Fruit fly (Drosophila melanogaster) whole organism, prepupa: ENCODE results near the gene Sema5c.

Experiments
- CG11902 ChIP-seq: fragments of 200-800 bp; sonication (Bioruptor generic); optimal IDR thresholded peaks from 3 replicates; lab custom pipeline; 2016; ENCODE audit warnings: missing biosample characterization, missing genetic modification characterization
- Hr39 ChIP-seq: fragments of 200-800 bp; sonication (Bioruptor generic); optimal IDR thresholded peaks from 2 replicates; lab custom pipeline; 2016; ENCODE audit warnings: missing biosample characterization, missing genetic modification characterization
- Lpt ChIP-seq: fragments of 200-800 bp; sonication (Bioruptor generic); optimal IDR thresholded peaks from 3 replicates; lab custom pipeline; 2016; ENCODE audit warnings: missing biosample characterization, missing genetic modification characterization
- OdsH ChIP-seq: fragments of 200-800 bp; sonication (Bioruptor generic); optimal IDR thresholded peaks from 3 replicates; lab custom pipeline; 2016; ENCODE audit warnings: missing biosample characterization, missing genetic modification characterization
- fkh ChIP-seq: fragments of 200-800 bp; sonication (Bioruptor generic); optimal IDR thresholded peaks from 3 replicates; lab custom pipeline; 2017; ENCODE audit warnings: missing biosample characterization, mild to moderate bottlenecking, missing genetic modification characterization, moderate library complexity
- vri ChIP-seq: fragments of 200-800 bp; sonication (Bioruptor generic); optimal IDR thresholded peaks from 3 replicates; lab custom pipeline; 2016; ENCODE audit warnings: missing biosample characterization, mild to moderate bottlenecking, missing genetic modification characterization

DNA sequence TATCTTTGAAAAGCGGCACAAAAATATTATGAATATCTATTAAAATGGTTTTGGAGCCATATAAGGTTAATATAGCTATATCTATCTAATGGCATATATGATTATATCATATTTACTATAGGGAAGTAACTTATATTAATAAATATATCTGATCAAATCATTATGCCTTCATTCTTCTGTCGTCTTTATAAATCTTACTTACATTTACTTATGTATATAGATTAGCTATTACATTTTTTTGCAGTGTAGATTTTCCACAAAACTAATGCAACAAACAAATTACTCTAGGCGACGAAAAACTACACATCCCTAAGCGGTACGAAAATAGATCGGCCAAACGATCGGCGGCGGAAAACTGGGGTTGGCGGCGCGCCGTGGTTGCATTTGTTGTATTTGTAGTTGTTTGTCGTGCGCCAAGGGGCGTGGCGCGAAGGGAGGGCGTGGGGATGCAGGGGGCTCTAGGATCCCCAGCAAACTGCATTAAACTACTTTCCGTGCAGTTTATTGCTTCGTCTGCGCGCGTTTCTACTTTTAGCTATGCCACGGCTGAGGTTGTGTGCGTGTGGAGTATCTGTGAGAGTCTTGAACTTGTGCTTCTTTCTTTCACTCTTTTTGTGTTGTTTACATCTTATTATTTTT lies 18.1 kb downstream of the Sema5c start:
- no peak for TF ChIP-seq fkh (GFP tag; lab: Kevin White, UChicago)
- TF ChIP-seq vri (GFP tag; lab: Kevin White, UChicago), result no peak
- no peak for TF ChIP-seq OdsH
- TF ChIP-seq CG11902, result no peak
- TF ChIP-seq Lpt (GFP tag; lab: Kevin White, UChicago), result no peak
- no peak for TF ChIP-seq Hr39 (GFP tag; lab: Kevin White, UChicago)
